Fruit fly (Drosophila melanogaster) whole organism, embryonic: ENCODE measurements around the gene CG17028.

Source experiments
- Awh ChIP-seq: fragments of 200-800 bp; sonication (Bioruptor generic); IDR thresholded peaks from 2 replicates; pipeline ENCODE4, ENCODE4 v1.3.6; 2022; ENCODE audit warnings: missing biosample characterization, missing genetic modification characterization
- CG10366 ChIP-seq: fragments of 200-800 bp; sonication (Bioruptor generic); IDR thresholded peaks from 2 replicates; pipeline ENCODE4 v1.3.6; 2022; ENCODE audit warnings: missing biosample characterization, missing genetic modification characterization
- CG12659 ChIP-seq: fragments of 200-800 bp; sonication (Bioruptor generic); optimal IDR thresholded peaks from 3 replicates; lab custom pipeline; 2017; ENCODE audit warnings: mild to moderate bottlenecking, missing biosample characterization, missing genetic modification reagents, missing genetic modification characterization
- CG13894 ChIP-seq: fragments of 200-800 bp; sonication (Bioruptor generic); optimal IDR thresholded peaks from 3 replicates; lab custom pipeline; 2018; ENCODE audit warnings: missing biosample characterization, mild to moderate bottlenecking, missing genetic modification characterization, moderate library complexity
- CG14667 ChIP-seq: fragments of 200-800 bp; sonication (Bioruptor generic); IDR thresholded peaks from 2 replicates; pipeline ENCODE4 v1.3.6; 2022; ENCODE audit warnings: missing biosample characterization, missing genetic modification characterization
- CG16863 ChIP-seq: fragments of 200-800 bp; sonication (Bioruptor generic); optimal IDR thresholded peaks from 3 replicates; lab custom pipeline; 2016; ENCODE audit warnings: missing biosample characterization, missing genetic modification characterization
- CG17385 ChIP-seq: fragments of 200-800 bp; sonication (Bioruptor generic); optimal IDR thresholded peaks from 3 replicates; lab custom pipeline; 2018; ENCODE audit warnings: missing biosample characterization, mild to moderate bottlenecking, missing genetic modification characterization
- CG18262 ChIP-seq: fragments of 200-800 bp; optimal IDR thresholded peaks from 3 replicates; lab custom pipeline; 2019; ENCODE audit warnings: missing biosample characterization, mild to moderate bottlenecking, missing genetic modification characterization, moderate library complexity
- CG18476 ChIP-seq: fragments of 200-800 bp; sonication (Bioruptor generic); optimal IDR thresholded peaks from 2 replicates; lab custom pipeline; 2016; ENCODE audit warnings: missing biosample characterization, mild to moderate bottlenecking, missing genetic modification characterization
- CG30431 ChIP-seq: fragments of 200-800 bp; sonication (Bioruptor generic); optimal IDR thresholded peaks from 2 replicates; lab custom pipeline; 2017; ENCODE audit warnings: missing biosample characterization, missing genetic modification characterization
- CG3065 ChIP-seq: fragments of 200-800 bp; sonication (Bioruptor generic); optimal IDR thresholded peaks from 2 replicates; lab custom pipeline; 2016; ENCODE audit warnings: missing biosample characterization, missing genetic modification characterization
- CG32532 ChIP-seq: fragments of 200-800 bp; sonication (Bioruptor generic); IDR thresholded peaks from 2 replicates; pipeline ENCODE4 v1.3.6; 2022; ENCODE audit warnings: missing biosample characterization, missing genetic modification characterization
- CG32772 ChIP-seq: fragments of 200-800 bp; sonication (Bioruptor generic); IDR thresholded peaks from 2 replicates; pipeline ENCODE4 v1.3.6; 2022; ENCODE audit warnings: missing biosample characterization, missing genetic modification characterization
- CG4360 ChIP-seq: fragments of 200-800 bp; sonication (Bioruptor generic); IDR thresholded peaks from 2 replicates; pipeline ENCODE4 v1.3.6; 2022; ENCODE audit warnings: missing biosample characterization, missing genetic modification characterization
- CG4820 ChIP-seq: fragments of 200-800 bp; sonication (Bioruptor generic); optimal IDR thresholded peaks from 3 replicates; lab custom pipeline; 2016; ENCODE audit warnings: missing biosample characterization, missing genetic modification characterization
- CG8388 ChIP-seq: fragments of 200-800 bp; sonication (Bioruptor generic); optimal IDR thresholded peaks from 2 replicates; lab custom pipeline; 2019; ENCODE audit warnings: missing biosample characterization, mild to moderate bottlenecking, missing genetic modification characterization, moderate library complexity
- CG8765 ChIP-seq: fragments of 200-800 bp; sonication (Bioruptor generic); IDR thresholded peaks from 2 replicates; pipeline ENCODE4 v1.3.6; 2022; ENCODE audit warnings: missing biosample characterization, missing genetic modification characterization
- Dfd ChIP-seq, 2 experiments: fragments of >200 bp; optimal IDR thresholded peaks; 2 replicates each; lab custom pipeline; 2017; ENCODE audit warnings: missing biosample characterization in 2 of 2, missing genetic modification characterization in 2 of 2
- GATAe ChIP-seq: fragments of 200-800 bp; sonication (Bioruptor generic); conservative IDR thresholded peaks from 2 replicates; pipeline ENCODE4 v1.3.6; 2022; ENCODE audit warnings: missing biosample characterization, missing genetic modification characterization
- Gug ChIP-seq: fragments of 200-800 bp; sonication (Bioruptor generic); IDR thresholded peaks from 4 replicates; pipeline ENCODE4 v1.3.6; 2022; ENCODE audit warnings: missing biosample characterization, missing genetic modification characterization
- HLH3B ChIP-seq: fragments of 200-800 bp; sonication (Bioruptor generic); IDR thresholded peaks from 2 replicates; pipeline ENCODE4 v1.3.6; 2022; ENCODE audit warnings: missing biosample characterization, missing genetic modification characterization
- HLH54F ChIP-seq: fragments of 200-800 bp; sonication (Bioruptor generic); optimal IDR thresholded peaks from 3 replicates; lab custom pipeline; 2016; ENCODE audit warnings: missing biosample characterization, missing genetic modification characterization
- Hr3 ChIP-seq: fragments of 200-800 bp; sonication (Bioruptor generic); optimal IDR thresholded peaks from 3 replicates; lab custom pipeline; 2016; ENCODE audit warnings: missing biosample characterization, missing genetic modification characterization
- NC2β ChIP-seq: fragments of 200-800 bp; sonication (Bioruptor generic); optimal IDR thresholded peaks from 2 replicates; lab custom pipeline; 2016; ENCODE audit warnings: missing biosample characterization, missing genetic modification characterization
- NFAT ChIP-seq: fragments of 200-800 bp; sonication (Bioruptor generic); IDR thresholded peaks from 2 replicates; pipeline ENCODE4 v1.3.6; 2022; ENCODE audit warnings: missing biosample characterization, missing genetic modification characterization
- Nf-YA ChIP-seq: fragments of 200-800 bp; sonication (Bioruptor generic); IDR thresholded peaks from 2 replicates; pipeline ENCODE4 v1.3.6; 2022; ENCODE audit warnings: missing biosample characterization, missing genetic modification characterization
- Ravus ChIP-seq: fragments of 200-800 bp; sonication (Bioruptor generic); IDR thresholded peaks from 2 replicates; pipeline ENCODE4 v1.3.6; 2022; ENCODE audit warnings: missing biosample characterization, missing genetic modification characterization
- TFAM ChIP-seq: fragments of 200-800 bp; sonication (Bioruptor generic); optimal IDR thresholded peaks from 2 replicates; lab custom pipeline; 2017; ENCODE audit warnings: missing biosample characterization, missing genetic modification characterization, inconsistent platforms
- ac ChIP-seq: fragments of 200-800 bp; sonication (Bioruptor generic); optimal IDR thresholded peaks from 3 replicates; lab custom pipeline; 2017; ENCODE audit warnings: missing biosample characterization, mild to moderate bottlenecking, missing genetic modification characterization
- amos ChIP-seq: fragments of 200-800 bp; sonication (Bioruptor generic); IDR thresholded peaks from 2 replicates; pipeline ENCODE4 v1.3.6; 2022; ENCODE audit warnings: missing biosample characterization, missing genetic modification characterization; ENCODE audit not compliant: partially characterized antibody
- dimm ChIP-seq: fragments of 200-800 bp; sonication (Bioruptor generic); IDR thresholded peaks from 2 replicates; pipeline ENCODE4 v1.3.6; 2022; ENCODE audit warnings: missing biosample characterization, missing genetic modification characterization
- dmrt11E ChIP-seq: fragments of 200-800 bp; sonication (Bioruptor generic); optimal IDR thresholded peaks from 3 replicates; lab custom pipeline; 2018; ENCODE audit warnings: missing biosample characterization, mild to moderate bottlenecking, missing genetic modification characterization, moderate library complexity
- ems ChIP-seq: fragments of 200-800 bp; sonication (Bioruptor generic); optimal IDR thresholded peaks from 3 replicates; lab custom pipeline; 2016; ENCODE audit warnings: missing biosample characterization, missing genetic modification characterization
- exex ChIP-seq: fragments of 200-800 bp; sonication (Bioruptor generic); optimal IDR thresholded peaks from 4 replicates; lab custom pipeline; 2018; ENCODE audit warnings: missing biosample characterization, mild to moderate bottlenecking, missing genetic modification characterization, moderate library complexity
- eyg ChIP-seq: fragments of 200-800 bp; sonication (Bioruptor generic); optimal IDR thresholded peaks from 3 replicates; lab custom pipeline; 2016; ENCODE audit warnings: missing biosample characterization, missing genetic modification characterization
- gsb ChIP-seq: fragments of 200-800 bp; sonication (Bioruptor generic); IDR thresholded peaks from 2 replicates; pipeline ENCODE4 v1.3.6; 2022; ENCODE audit warnings: missing biosample characterization, missing genetic modification characterization
- insv ChIP-seq, 2 experiments: fragments of 200-800 bp; sonication (Bioruptor generic); optimal IDR thresholded peaks; 3 replicates each; lab custom pipeline; 2016 to 2018; ENCODE audit warnings: missing biosample characterization in 2 of 2, missing genetic modification characterization in 2 of 2
- jing ChIP-seq: fragments of 200-800 bp; sonication (Bioruptor generic); optimal IDR thresholded peaks from 2 replicates; lab custom pipeline; 2018; ENCODE audit warnings: missing biosample characterization, mild to moderate bottlenecking, missing genetic modification characterization
- jumu ChIP-seq: fragments of 200-800 bp; sonication (Bioruptor generic); optimal IDR thresholded peaks from 3 replicates; lab custom pipeline; 2016; ENCODE audit warnings: missing biosample characterization, missing genetic modification characterization
- lbe ChIP-seq: fragments of 200-800 bp; sonication (Bioruptor generic); optimal IDR thresholded peaks from 2 replicates; lab custom pipeline; 2016; ENCODE audit warnings: missing biosample characterization, mild to moderate bottlenecking, missing genetic modification characterization
- mirr ChIP-seq: fragments of 200-800 bp; sonication (Bioruptor generic); optimal IDR thresholded peaks from 3 replicates; lab custom pipeline; 2018; ENCODE audit warnings: missing biosample characterization, mild to moderate bottlenecking, missing genetic modification characterization
- nau ChIP-seq: fragments of 200-800 bp; sonication (Bioruptor generic); optimal IDR thresholded peaks from 3 replicates; lab custom pipeline; 2017; ENCODE audit warnings: missing biosample characterization, mild to moderate bottlenecking, missing genetic modification characterization, missing genetic modification reagents
- p53 ChIP-seq: fragments of 200-800 bp; sonication (Bioruptor generic); optimal IDR thresholded peaks from 2 replicates; lab custom pipeline; 2016; ENCODE audit warnings: missing biosample characterization, missing genetic modification characterization
- sd ChIP-seq: fragments of 200-800 bp; sonication (Bioruptor generic); optimal IDR thresholded peaks from 3 replicates; lab custom pipeline; 2018; ENCODE audit warnings: missing biosample characterization, mild to moderate bottlenecking, missing genetic modification characterization, moderate library complexity
- sima ChIP-seq: fragments of 200-800 bp; sonication (Bioruptor generic); optimal IDR thresholded peaks from 2 replicates; lab custom pipeline; 2016; ENCODE audit warnings: missing biosample characterization, missing genetic modification characterization
- slp2 ChIP-seq: fragments of 200-800 bp; sonication (Bioruptor generic); optimal IDR thresholded peaks from 2 replicates; lab custom pipeline; 2016; ENCODE audit warnings: missing biosample characterization, missing genetic modification characterization
- so ChIP-seq: fragments of 200-800 bp; sonication (Bioruptor generic); IDR thresholded peaks from 3 replicates; pipeline ENCODE4 v1.3.6; 2022; ENCODE audit warnings: missing biosample characterization, missing genetic modification characterization
- tgo ChIP-seq: fragments of 200-800 bp; sonication (Bioruptor generic); IDR thresholded peaks from 3 replicates; pipeline ENCODE4 v1.3.6; 2022; ENCODE audit warnings: missing biosample characterization, missing genetic modification characterization
- tin ChIP-seq: fragments of 200-800 bp; sonication (Bioruptor generic); optimal IDR thresholded peaks from 3 replicates; lab custom pipeline; 2016; ENCODE audit warnings: missing biosample characterization, missing genetic modification characterization
- vnd ChIP-seq: fragments of 200-800 bp; sonication (Bioruptor generic); IDR thresholded peaks from 3 replicates; pipeline ENCODE4 v1.3.6; 2022; ENCODE audit warnings: missing biosample characterization, missing genetic modification characterization; ENCODE audit not compliant: partially characterized antibody
- wdn ChIP-seq: fragments of 200-800 bp; sonication (Bioruptor generic); IDR thresholded peaks from 2 replicates; pipeline ENCODE4 v1.3.6; 2022; ENCODE audit warnings: missing biosample characterization, missing genetic modification characterization
- wor ChIP-seq: fragments of 200-800 bp; sonication (Bioruptor generic); IDR thresholded peaks from 2 replicates; pipeline ENCODE4 v1.3.6; 2022; ENCODE audit warnings: missing biosample characterization, missing genetic modification characterization
- yki ChIP-seq: fragments of >200 bp; optimal IDR thresholded peaks from 3 replicates; lab custom pipeline; 2018

The CG17028 gene

DNA sequence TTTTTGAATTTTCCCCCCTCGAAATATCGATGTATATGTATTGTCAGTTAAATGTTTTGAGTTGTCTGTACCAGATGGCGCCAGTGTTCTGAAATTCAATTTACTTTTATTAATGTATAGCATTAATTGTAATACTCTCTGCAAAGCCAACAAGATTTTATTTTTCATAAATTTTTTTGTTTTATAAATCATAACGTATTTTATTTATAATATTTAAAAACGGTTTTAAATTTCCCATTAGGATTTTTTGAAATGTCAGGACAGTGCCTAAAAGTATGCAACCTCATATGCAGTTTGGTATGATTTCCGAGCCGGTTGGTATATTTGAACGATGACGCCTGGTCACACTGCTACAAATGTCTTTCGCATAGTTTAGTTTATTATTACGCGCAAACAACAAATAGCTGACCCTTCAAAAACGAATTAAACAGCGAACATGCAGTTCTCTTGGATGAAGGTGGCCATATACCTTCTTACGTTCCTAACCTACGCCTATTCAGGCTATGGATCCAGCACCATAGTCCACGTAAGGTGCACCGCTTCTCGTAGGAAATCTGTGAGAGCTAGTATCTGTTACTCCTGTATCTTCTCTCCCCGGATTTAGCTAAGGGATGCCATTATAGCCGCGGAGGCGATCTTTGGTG is 23.4 kb upstream of the CG17028 start, which contains the start of the genes Pka-C3 and GXIVsPLA2 (continued):
- TF ChIP-seq dimm (GFP tag; lab: Robert Waterston, UW): no peak
- TF ChIP-seq ems (GFP tag; lab: Kevin White, UChicago): no peak
- no peak for TF ChIP-seq Gug (GFP tag; lab: Robert Waterston, UW)
- TF ChIP-seq Awh (GFP tag; lab: Robert Waterston, UW): no peak
- TF ChIP-seq CG16863 (GFP tag; lab: Kevin White, UChicago): no peak
- TF ChIP-seq Ravus (GFP tag; lab: Robert Waterston, UW): no peak
- TF ChIP-seq wdn: no peak
- TF ChIP-seq CG32772 (GFP tag; lab: Robert Waterston, UW): no peak
- TF ChIP-seq CG30431: no peak
- TF ChIP-seq CG3065: no peak
- TF ChIP-seq dmrt11E (tag; lab: Kevin White, UChicago): no peak
- no peak for TF ChIP-seq nau (GFP tag; lab: Kevin White, UChicago)
- no peak for TF ChIP-seq ac (GFP tag; lab: Kevin White, UChicago)
- no peak for TF ChIP-seq NC2β (GFP tag; lab: Kevin White, UChicago)
- no peak for TF ChIP-seq HLH54F (GFP tag; lab: Kevin White, UChicago)
- TF ChIP-seq gsb (GFP tag; lab: Robert Waterston, UW): no peak
- TF ChIP-seq TFAM: no peak
- TF ChIP-seq Nf-YA (GFP tag; lab: Robert Waterston, UW): no peak
- TF ChIP-seq tin (GFP tag; lab: Kevin White, UChicago): no peak
- TF ChIP-seq CG10366 (GFP tag; lab: Robert Waterston, UW): no peak
- no peak for TF ChIP-seq CG8765 (GFP tag; lab: Robert Waterston, UW)
- TF ChIP-seq p53 (GFP tag; lab: Kevin White, UChicago): no peak
- peak; percentile 35 for TF ChIP-seq CG18262 (tag; lab: Kevin White, UChicago)
- peak; percentile 44 for TF ChIP-seq lbe (GFP tag; lab: Kevin White, UChicago)
- TF ChIP-seq jumu (GFP tag; lab: Kevin White, UChicago): no peak
- TF ChIP-seq jing (GFP tag; lab: Kevin White, UChicago): no peak
- TF ChIP-seq GATAe: no peak
- no peak for TF ChIP-seq so (GFP tag; lab: Robert Waterston, UW)
- no peak for TF ChIP-seq sima (GFP tag; lab: Kevin White, UChicago)
- TF ChIP-seq sd: peak; percentile 77
- no peak for TF ChIP-seq NFAT (GFP tag; lab: Robert Waterston, UW)
- TF ChIP-seq Hr3: no peak
- no peak for TF ChIP-seq slp2
- TF ChIP-seq HLH3B (GFP tag; lab: Robert Waterston, UW): no peak
- no peak for TF ChIP-seq mirr (GFP tag; lab: Kevin White, UChicago)
- TF ChIP-seq Dfd (GFP tag; optimal IDR thresholded peaks at IDR 0.05; lab: Kevin White, UChicago): no peak
- TF ChIP-seq CG14667 (GFP tag; lab: Robert Waterston, UW): no peak
- no peak for TF ChIP-seq tgo (GFP tag; lab: Robert Waterston, UW)
- TF ChIP-seq CG4360 (GFP tag; lab: Robert Waterston, UW): no peak
- peak; percentile 30 for TF ChIP-seq CG12659 (GFP tag; lab: Kevin White, UChicago)
- no peak for TF ChIP-seq CG4820 (GFP tag; lab: Kevin White, UChicago)
- no peak for TF ChIP-seq exex
- TF ChIP-seq CG13894 (tag; lab: Kevin White, UChicago): no peak
- TF ChIP-seq CG8388 (GFP tag; lab: Kevin White, UChicago): peak; percentile 0
- no peak for TF ChIP-seq eyg (GFP tag; lab: Kevin White, UChicago)
- no peak for TF ChIP-seq CG32532
- TF ChIP-seq amos: no peak
- TF ChIP-seq CG18476 (GFP tag; lab: Kevin White, UChicago): no peak
- TF ChIP-seq CG17385: no peak
- no peak for TF ChIP-seq insv (GFP tag; optimal IDR thresholded peaks at IDR 0.05; lab: Kevin White, UChicago)
- TF ChIP-seq vnd (GFP tag; lab: Robert Waterston, UW): no peak
- no peak for TF ChIP-seq wor (GFP tag; lab: Robert Waterston, UW)
- TF ChIP-seq yki (lab: Kevin White, UChicago): no peak
